Worm (Caenorhabditis elegans) whole organism, midembryonic: ENCODE results near the gene ttm-2.

Experiments used
- T22C8.4 ChIP-seq: fragments of 200-800 bp; sonication (Bioruptor generic); IDR thresholded peaks from 2 replicates; pipeline ENCODE4 v1.3.6; 2022; ENCODE audit warnings: missing genetic modification characterization, missing compliant biosample characterization
- cog-1 ChIP-seq: sonication (generic microtip); optimal IDR thresholded peaks from 2 replicates; lab custom pipeline; 2016; ENCODE audit warnings: missing genetic modification characterization, missing compliant biosample characterization
- flt-1 ChIP-seq: fragments of 200-800 bp; sonication (Bioruptor generic); IDR thresholded peaks from 2 replicates; pipeline ENCODE4 v1.3.6; 2022; ENCODE audit warnings: missing genetic modification characterization, missing compliant biosample characterization
- klf-2 ChIP-seq: fragments of 200-800 bp; sonication (Bioruptor generic); conservative IDR thresholded peaks from 2 replicates; pipeline ENCODE4 v1.3.6; 2022; ENCODE audit warnings: missing genetic modification reagents, missing genetic modification characterization, missing compliant biosample characterization
- med-1 ChIP-seq: sonication (generic microtip); optimal IDR thresholded peaks from 2 replicates; lab custom pipeline; 2017; ENCODE audit warnings: missing genetic modification characterization, mild to moderate bottlenecking, missing compliant biosample characterization, antibody characterized with exemption, missing genetic modification reagents; ENCODE audit not compliant: insufficient read depth
- ref-1 ChIP-seq: fragments of 200-800 bp; sonication (Bioruptor generic); conservative IDR thresholded peaks from 2 replicates; pipeline ENCODE4 v1.3.6; 2022; ENCODE audit warnings: missing genetic modification reagents, missing genetic modification characterization, missing compliant biosample characterization
- tab-1 ChIP-seq: fragments of 200-800 bp; sonication (Bioruptor generic); IDR thresholded peaks from 2 replicates; pipeline ENCODE4 v1.3.6; 2022; ENCODE audit warnings: missing genetic modification characterization, missing compliant biosample characterization
- ztf-23 ChIP-seq: fragments of 200-800 bp; sonication (Bioruptor generic); IDR thresholded peaks from 2 replicates; pipeline ENCODE4 v1.3.6; 2022; ENCODE audit warnings: missing genetic modification reagents, missing genetic modification characterization, missing compliant biosample characterization
- ztf-29 ChIP-seq: fragments of 200-800 bp; sonication (Bioruptor generic); IDR thresholded peaks from 2 replicates; pipeline ENCODE4 v1.3.6; 2022; ENCODE audit warnings: missing genetic modification reagents, missing genetic modification characterization, missing compliant biosample characterization

Gene ttm-2

DNA sequence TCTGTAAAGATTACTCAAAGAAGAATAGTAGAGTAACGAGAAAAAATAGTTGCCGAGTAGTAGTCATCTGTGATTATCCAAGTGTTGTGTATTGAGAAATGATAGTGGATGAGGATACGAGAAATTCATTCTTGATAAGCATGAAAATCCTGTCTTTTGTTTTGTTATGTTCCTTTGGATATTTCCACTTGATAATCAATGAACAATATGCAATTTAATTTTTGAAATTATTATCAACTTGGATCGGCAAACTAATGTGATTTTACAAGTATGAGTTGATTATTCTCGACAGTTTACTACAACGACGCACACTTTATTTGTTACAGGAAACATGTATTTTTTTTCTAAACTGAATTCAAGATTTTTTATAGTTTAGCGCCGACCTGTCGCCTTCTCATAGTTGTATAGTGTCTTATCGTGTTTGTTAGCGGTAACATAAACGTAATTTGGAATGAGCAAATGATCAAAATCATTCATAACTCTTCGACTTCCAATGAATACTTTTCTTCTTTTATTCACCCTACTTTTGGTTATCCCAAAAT, 7.8 kb upstream of the ttm-2 start, which contains the start of the genes F26G1.9 and F26G1.10:
TSS of gene F26G1.9 (minus strand) at position 101 of the 542 bp plus-strand sequence.
TSS of gene F26G1.10 (plus strand) at position 492 of the 542 bp plus-strand sequence.
- TF ChIP-seq med-1 (GFP tag; lab: Kevin White, UChicago) (no peak), flt-1 (GFP tag; lab: Robert Waterston, UW) (no peak), ztf-23 (no peak), klf-2 (no peak), ztf-29 (GFP tag; lab: Robert Waterston, UW) (no peak), T22C8.4 (GFP tag; lab: Robert Waterston, UW) (no peak), cog-1 (tag; lab: Kevin White, UChicago) (no peak), tab-1 (GFP tag; lab: Robert Waterston, UW) (no peak), ref-1 (GFP tag; lab: Robert Waterston, UW) (no peak)

DNA sequence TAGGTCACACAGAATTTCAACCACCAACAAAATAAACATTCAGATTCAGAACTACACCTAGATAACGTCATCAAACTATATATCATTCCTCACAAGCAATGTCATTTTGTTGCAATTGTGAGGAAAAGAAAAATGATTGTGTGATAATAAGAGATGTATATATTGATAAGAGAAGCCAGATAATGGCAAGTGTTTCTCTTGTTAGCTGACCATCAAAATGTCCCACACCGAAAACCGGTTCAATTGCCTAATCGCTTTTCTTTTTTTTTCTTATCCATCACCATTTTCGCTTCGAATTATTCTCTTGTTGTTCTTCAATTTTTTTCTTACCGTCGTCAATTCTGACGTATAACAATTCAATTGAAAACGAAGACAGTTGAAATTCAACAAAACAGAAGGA, 6.3 kb upstream of the ttm-2 start:
- TF ChIP-seq tab-1 (GFP tag; lab: Robert Waterston, UW) (no peak), med-1 (GFP tag; lab: Kevin White, UChicago) (no peak), flt-1 (GFP tag; lab: Robert Waterston, UW) (no peak), ztf-29 (GFP tag; lab: Robert Waterston, UW) (no peak), klf-2 (no peak), T22C8.4 (GFP tag; lab: Robert Waterston, UW) (no peak), ref-1 (GFP tag; lab: Robert Waterston, UW) (no peak), cog-1 (tag; lab: Kevin White, UChicago) (no peak), ztf-23 (no peak)

DNA sequence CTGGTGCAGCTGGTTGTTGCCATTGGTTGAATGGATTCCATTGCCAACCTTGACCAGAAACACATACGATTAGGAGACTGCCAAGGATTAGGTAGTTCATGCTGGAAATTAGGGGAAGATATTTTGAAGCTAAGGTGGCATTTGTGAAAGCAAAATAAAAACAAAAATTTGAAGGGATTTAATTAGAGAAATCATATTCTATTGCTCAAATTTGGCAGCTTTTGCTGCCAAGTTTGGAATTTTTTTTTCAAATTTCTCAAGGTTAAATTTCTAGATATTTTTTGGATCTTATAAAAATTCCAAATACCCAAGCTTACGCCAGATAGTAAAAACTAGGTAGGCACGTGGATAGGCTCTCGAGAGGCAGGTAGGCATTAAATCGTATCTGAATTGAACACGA, 5.1 kb upstream of the ttm-2 start, which contains the start of gene F26G1.5:
TSS of gene F26G1.5 (minus strand) at position 101 of the 400 bp plus-strand sequence.
- no peak for TF ChIP-seq tab-1 (GFP tag; lab: Robert Waterston, UW)
- TF ChIP-seq ztf-23: no peak
- no peak for TF ChIP-seq ref-1 (GFP tag; lab: Robert Waterston, UW)
- TF ChIP-seq klf-2: no peak
- no peak for TF ChIP-seq T22C8.4 (GFP tag; lab: Robert Waterston, UW)
- TF ChIP-seq flt-1 (GFP tag; lab: Robert Waterston, UW): no peak
- no peak for TF ChIP-seq cog-1 (tag; lab: Kevin White, UChicago)
- TF ChIP-seq med-1 (GFP tag; lab: Kevin White, UChicago): no peak
- TF ChIP-seq ztf-29 (GFP tag; lab: Robert Waterston, UW): no peak

DNA sequence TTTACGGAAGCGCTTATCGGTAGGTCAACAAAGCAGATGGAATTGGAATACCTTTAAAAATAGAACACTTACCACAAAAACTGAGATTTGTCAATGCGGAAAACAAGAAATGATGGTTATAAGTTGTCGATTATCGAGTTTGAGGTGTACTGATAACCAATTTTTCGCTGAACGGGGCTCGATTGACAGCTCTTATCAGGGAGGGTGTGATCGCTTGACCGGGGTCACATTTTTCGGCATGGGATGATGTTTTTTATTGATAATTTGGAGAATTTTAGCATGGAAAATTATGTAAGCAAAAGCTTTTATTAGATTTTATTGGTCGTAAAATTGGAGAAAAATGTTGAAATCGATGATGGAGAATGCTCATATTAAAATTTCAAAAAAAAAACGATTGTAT, 3.7 kb upstream of the ttm-2 start:
- no peak for TF ChIP-seq tab-1 (GFP tag; lab: Robert Waterston, UW)
- TF ChIP-seq ztf-29 (GFP tag; lab: Robert Waterston, UW): no peak
- TF ChIP-seq ref-1 (GFP tag; lab: Robert Waterston, UW): no peak

DNA sequence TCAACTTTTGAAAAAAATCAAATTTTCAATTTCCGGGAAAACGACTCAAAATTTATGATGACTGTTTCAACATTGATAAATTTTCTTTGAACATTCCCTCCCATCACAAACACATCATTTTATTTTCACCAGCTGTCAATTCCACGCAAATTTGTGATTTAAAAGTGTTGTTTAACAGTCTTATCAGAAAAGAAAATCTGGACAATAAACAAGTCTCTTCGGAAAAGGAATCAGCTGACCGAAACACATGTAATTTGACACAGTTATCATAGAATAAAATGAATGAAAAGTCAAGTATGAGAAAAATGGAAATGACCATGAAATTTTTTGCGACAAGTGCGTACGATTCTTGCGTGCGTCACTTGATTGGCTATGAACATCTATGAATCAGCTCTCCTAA, 2.9 kb upstream of the ttm-2 start:
- TF ChIP-seq cog-1 (tag; lab: Kevin White, UChicago) (no peak), klf-2 (no peak), ref-1 (GFP tag; lab: Robert Waterston, UW) (no peak), ztf-23 (no peak), ztf-29 (GFP tag; lab: Robert Waterston, UW) (no peak), tab-1 (GFP tag; lab: Robert Waterston, UW) (no peak), T22C8.4 (GFP tag; lab: Robert Waterston, UW) (no peak), flt-1 (GFP tag; lab: Robert Waterston, UW) (no peak), med-1 (GFP tag; lab: Kevin White, UChicago) (no peak)

DNA sequence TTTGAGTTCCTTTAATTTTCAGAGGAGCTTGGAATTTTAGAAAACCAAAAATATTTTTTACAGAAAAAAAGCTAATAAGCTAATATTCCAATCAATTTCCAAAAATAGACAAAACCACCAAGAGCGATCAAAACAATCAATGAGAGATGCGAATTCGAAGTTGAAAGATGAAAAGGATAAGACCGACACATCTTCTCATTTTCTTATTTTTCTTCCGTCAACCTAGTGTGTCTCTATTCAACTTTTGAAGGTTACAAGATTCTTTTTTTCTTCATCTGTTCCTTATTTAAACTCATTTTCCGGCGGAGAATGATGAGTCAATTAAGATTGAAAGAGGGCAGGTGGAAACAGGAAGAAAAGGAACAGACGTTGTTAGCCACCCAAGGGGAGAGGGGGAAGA, 1.4 kb upstream of the ttm-2 start:
- TF ChIP-seq tab-1 (GFP tag; lab: Robert Waterston, UW) (no peak), flt-1 (GFP tag; lab: Robert Waterston, UW) (no peak), ztf-23 (no peak), cog-1 (tag; lab: Kevin White, UChicago) (no peak), T22C8.4 (GFP tag; lab: Robert Waterston, UW) (no peak), ztf-29 (GFP tag; lab: Robert Waterston, UW) (no peak), klf-2 (no peak), ref-1 (GFP tag; lab: Robert Waterston, UW) (no peak), med-1 (GFP tag; lab: Kevin White, UChicago) (no peak)

DNA sequence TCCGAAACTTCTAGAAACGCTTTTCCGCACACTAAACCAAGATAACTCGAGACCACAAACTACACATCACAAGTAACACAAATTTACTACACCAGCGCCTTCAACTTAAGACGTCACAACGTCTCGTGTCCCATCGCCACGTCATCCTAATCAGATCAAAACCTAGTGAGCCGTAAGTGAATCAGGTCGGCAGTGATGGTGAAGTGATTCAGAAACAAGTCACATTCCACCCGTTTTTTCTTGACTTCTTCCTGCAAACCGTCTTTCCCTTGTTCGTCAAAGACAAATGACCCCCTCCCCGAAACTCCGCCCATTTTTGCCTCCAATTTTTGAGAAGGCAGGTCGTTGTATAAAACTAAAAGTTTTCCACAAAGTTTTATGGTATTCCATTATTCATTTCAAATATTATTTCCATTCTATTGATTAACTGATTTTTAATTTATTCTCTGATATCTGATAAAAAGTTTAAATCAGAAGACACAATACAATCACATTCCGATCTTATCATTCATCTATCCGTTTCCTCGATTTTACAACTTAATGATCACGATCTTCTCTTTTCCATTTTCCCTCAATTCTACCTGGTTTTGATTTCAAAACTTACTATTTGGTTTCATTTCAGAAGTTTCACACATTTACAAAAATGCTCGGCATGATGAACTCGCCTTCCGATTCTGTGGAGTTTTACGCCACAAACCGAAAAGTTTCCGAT, 3.5 kb downstream of the ttm-2 start, which contains the start of gene F26G1.2:
TSS of gene F26G1.2 (plus strand) at position 508 of the 712 bp plus-strand sequence.
- TF ChIP-seq klf-2 (no peak), T22C8.4 (GFP tag; lab: Robert Waterston, UW) (no peak), ztf-29 (GFP tag; lab: Robert Waterston, UW) (no peak), tab-1 (GFP tag; lab: Robert Waterston, UW) (no peak), med-1 (GFP tag; lab: Kevin White, UChicago) (no peak), flt-1 (GFP tag; lab: Robert Waterston, UW) (no peak), ztf-23 (no peak), ref-1 (GFP tag; lab: Robert Waterston, UW) (no peak), cog-1 (tag; lab: Kevin White, UChicago) (no peak)

DNA sequence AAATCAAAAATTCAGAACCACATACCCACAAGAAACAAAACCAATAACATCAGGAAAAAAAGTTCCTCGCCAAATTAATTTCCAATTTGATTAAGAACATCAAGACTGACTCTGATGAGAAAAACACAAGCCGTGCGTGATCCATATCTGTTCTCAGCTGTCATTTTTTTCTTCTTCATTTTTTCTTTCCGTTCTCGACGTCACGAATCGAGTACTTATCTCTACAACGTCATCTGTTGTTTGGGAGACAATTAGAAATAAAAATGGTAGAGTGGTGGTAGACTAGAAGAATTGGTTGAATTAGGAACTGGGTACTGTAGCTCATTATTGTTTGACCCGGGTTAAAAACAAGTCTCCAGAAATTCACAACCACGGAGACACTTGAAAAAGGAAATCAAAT, 5.2 kb downstream of the ttm-2 start:
- TF ChIP-seq ztf-29 (GFP tag; lab: Robert Waterston, UW): no peak
- TF ChIP-seq ref-1 (GFP tag; lab: Robert Waterston, UW): no peak
- TF ChIP-seq cog-1 (tag; lab: Kevin White, UChicago): no peak
- TF ChIP-seq T22C8.4 (GFP tag; lab: Robert Waterston, UW): no peak
- TF ChIP-seq tab-1 (GFP tag; lab: Robert Waterston, UW): no peak
- no peak for TF ChIP-seq flt-1 (GFP tag; lab: Robert Waterston, UW)
- no peak for TF ChIP-seq klf-2
- no peak for TF ChIP-seq ztf-23
- TF ChIP-seq med-1 (GFP tag; lab: Kevin White, UChicago): no peak

DNA sequence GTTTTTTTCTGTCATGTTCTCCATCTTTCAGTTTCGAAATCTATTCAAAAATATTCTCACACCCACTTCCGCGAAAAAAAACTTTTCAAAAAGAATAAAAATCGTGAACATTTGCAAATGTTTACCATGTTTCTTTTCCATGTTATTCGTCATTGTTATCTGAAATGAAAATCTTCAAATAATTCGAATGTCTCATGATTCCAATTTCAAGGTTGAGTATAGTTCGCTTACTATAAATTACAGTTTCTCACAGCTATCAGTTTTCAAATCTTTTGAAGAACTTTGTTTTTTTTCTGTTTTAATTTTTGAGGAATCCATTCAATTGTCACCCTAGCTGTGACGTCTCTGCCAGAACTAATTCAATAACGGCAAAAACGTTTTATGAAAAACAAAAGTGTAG, 6.3 kb downstream of the ttm-2 start:
- no peak for TF ChIP-seq ztf-29 (GFP tag; lab: Robert Waterston, UW)
- no peak for TF ChIP-seq flt-1 (GFP tag; lab: Robert Waterston, UW)
- TF ChIP-seq klf-2: no peak
